Worm (Caenorhabditis elegans) whole organism, young adult: ENCODE results near the gene rpi-2.
A peak's percentile ranks its signal among the peaks of the same experiment; 100 is the strongest.

ENCODE experiments used
- B0019.2 ChIP-seq: fragments of 200-800 bp; sonication (Bioruptor generic); conservative IDR thresholded peaks from 2 replicates; pipeline ENCODE4 v1.3.6; 2022; ENCODE audit warnings: missing genetic modification reagents, missing genetic modification characterization, missing compliant biosample characterization
- B0035.1 ChIP-seq: sonication (generic microtip); optimal IDR thresholded peaks from 2 replicates; lab custom pipeline; 2016; ENCODE audit warnings: missing genetic modification characterization, mild to moderate bottlenecking, missing compliant biosample characterization, missing genotype, missing genetic modification reagents
- B0336.3 ChIP-seq: fragments of 200-800 bp; sonication (Bioruptor generic); IDR thresholded peaks from 2 replicates; pipeline ENCODE4 v1.3.6; 2022; ENCODE audit warnings: missing genetic modification characterization, missing compliant biosample characterization
- C06A6.2 ChIP-seq: fragments of 200-800 bp; sonication (Bioruptor generic); conservative IDR thresholded peaks from 2 replicates; pipeline ENCODE4 v1.3.6; 2022; ENCODE audit warnings: missing genetic modification characterization, missing compliant biosample characterization
- F10E7.11 ChIP-seq: sonication (generic microtip); optimal IDR thresholded peaks from 2 replicates; lab custom pipeline; 2017; ENCODE audit warnings: mild to moderate bottlenecking, missing genetic modification characterization, moderate library complexity, missing compliant biosample characterization
- F23B12.7 ChIP-seq: sonication (generic microtip); optimal IDR thresholded peaks from 2 replicates; lab custom pipeline; 2017; ENCODE audit warnings: missing genetic modification characterization, mild to moderate bottlenecking, missing compliant biosample characterization, antibody characterized with exemption, moderate library complexity; ENCODE audit not compliant: insufficient read depth
- F39B2.1 ChIP-seq: fragments of 200-800 bp; sonication (Bioruptor generic); IDR thresholded peaks from 2 replicates; pipeline ENCODE4 v1.3.6; 2022; ENCODE audit warnings: missing genetic modification reagents, missing genetic modification characterization, missing compliant biosample characterization
- F55B11.4 ChIP-seq: sonication (generic microtip); optimal IDR thresholded peaks from 2 replicates; lab custom pipeline; 2016; ENCODE audit warnings: missing compliant biosample characterization, missing genetic modification characterization, borderline replicate concordance; ENCODE audit not compliant: insufficient read depth
- F57A8.1 ChIP-seq: fragments of 200-800 bp; sonication (Bioruptor generic); optimal IDR thresholded peaks from 2 replicates; lab custom pipeline; 2018; ENCODE audit warnings: mild to moderate bottlenecking, missing genetic modification characterization, moderate library complexity, missing compliant biosample characterization
- F57C9.4 ChIP-seq: sonication (generic microtip); optimal IDR thresholded peaks from 2 replicates; lab custom pipeline; 2017; ENCODE audit warnings: mild to moderate bottlenecking, missing genetic modification characterization, missing compliant biosample characterization
- K12H6.12 ChIP-seq: fragments of 200-800 bp; sonication (Bioruptor generic); optimal IDR thresholded peaks from 2 replicates; lab custom pipeline; 2018; ENCODE audit warnings: mild to moderate bottlenecking, missing genetic modification characterization, missing compliant biosample characterization
- T07F8.4 ChIP-seq: sonication (generic microtip); optimal IDR thresholded peaks from 2 replicates; lab custom pipeline; 2016; ENCODE audit warnings: mild to moderate bottlenecking, missing genetic modification characterization, moderate library complexity, missing compliant biosample characterization
- Y53G8AR.9 ChIP-seq: fragments of 200-800 bp; sonication (Bioruptor generic); conservative IDR thresholded peaks from 2 replicates; pipeline ENCODE4 v1.3.6; 2022; ENCODE audit warnings: missing genetic modification reagents, missing genetic modification characterization, missing compliant biosample characterization
- Y56A3A.18 ChIP-seq: fragments of 200-800 bp; sonication (Bioruptor generic); IDR thresholded peaks from 2 replicates; pipeline ENCODE4 v1.3.6; 2022; ENCODE audit warnings: missing genetic modification reagents, missing genetic modification characterization, missing compliant biosample characterization
- Y67H2A.10 ChIP-seq: fragments of 200-800 bp; sonication (Bioruptor generic); conservative IDR thresholded peaks from 2 replicates; pipeline ENCODE4 v1.3.6; 2022; ENCODE audit warnings: missing genetic modification reagents, missing genetic modification characterization, missing compliant biosample characterization
- akir-1 ChIP-seq: fragments of 200-800 bp; sonication (Bioruptor generic); optimal IDR thresholded peaks from 2 replicates; lab custom pipeline; 2018; ENCODE audit warnings: mild to moderate bottlenecking, missing genetic modification characterization, moderate library complexity, missing compliant biosample characterization
- ama-1 ChIP-seq, 3 experiments: fragments of 150-350 bp in 1 of 3; sonication (generic microtip) in 2 of 3; optimal IDR thresholded peaks; 2 replicates each; lab custom pipeline; 2014 to 2018; ENCODE audit warnings: missing biosample characterization in 2 of 3, missing genetic modification characterization in 2 of 3, missing genetic modification reagents in 2 of 3
- aptf-3 ChIP-seq: fragments of 200-800 bp; sonication (Bioruptor generic); IDR thresholded peaks from 2 replicates; pipeline ENCODE4 v1.3.6; 2022; ENCODE audit warnings: missing genetic modification characterization, missing compliant biosample characterization
- atf-7 ChIP-seq: sonication (generic microtip); optimal IDR thresholded peaks from 2 replicates; lab custom pipeline; 2017; ENCODE audit warnings: mild to moderate bottlenecking, missing genetic modification characterization, missing compliant biosample characterization
- cebp-2 ChIP-seq: fragments of 200-800 bp; sonication (Bioruptor generic); IDR thresholded peaks from 2 replicates; pipeline ENCODE4 v1.3.6; 2022; ENCODE audit warnings: missing genetic modification characterization, missing compliant biosample characterization
- ceh-79 ChIP-seq: sonication (generic microtip); optimal IDR thresholded peaks from 2 replicates; lab custom pipeline; 2017; ENCODE audit warnings: mild to moderate bottlenecking, missing genetic modification characterization, missing compliant biosample characterization
- dox-1 ChIP-seq: fragments of 200-800 bp; sonication (Bioruptor generic); IDR thresholded peaks from 2 replicates; pipeline ENCODE4 v1.3.6; 2022; ENCODE audit warnings: missing genetic modification reagents, missing genetic modification characterization, missing compliant biosample characterization
- dpff-1 ChIP-seq: sonication (generic microtip); optimal IDR thresholded peaks from 2 replicates; lab custom pipeline; 2017; ENCODE audit warnings: mild to moderate bottlenecking, missing genetic modification characterization, missing compliant biosample characterization
- dpl-1 ChIP-seq: fragments of 150-350 bp; optimal IDR thresholded peaks from 2 replicates; lab custom pipeline; 2014; ENCODE audit warnings: missing biosample characterization, missing genetic modification reagents, missing genetic modification characterization
- egl-44 ChIP-seq: fragments of 200-800 bp; sonication (Bioruptor generic); IDR thresholded peaks from 2 replicates; pipeline ENCODE4 v1.3.6; 2022; ENCODE audit warnings: missing genetic modification reagents, missing genetic modification characterization, missing compliant biosample characterization
- egrh-3 ChIP-seq: fragments of 200-800 bp; sonication (Bioruptor generic); IDR thresholded peaks from 2 replicates; pipeline ENCODE4 v1.3.6; 2022; ENCODE audit warnings: missing genetic modification reagents, missing genetic modification characterization, missing compliant biosample characterization
- gei-17 ChIP-seq: fragments of 200-800 bp; sonication (Bioruptor generic); optimal IDR thresholded peaks from 2 replicates; lab custom pipeline; 2018; ENCODE audit warnings: mild to moderate bottlenecking, missing genetic modification characterization, missing compliant biosample characterization
- him-1 ChIP-seq: sonication (generic microtip); optimal IDR thresholded peaks from 2 replicates; lab custom pipeline; 2016; ENCODE audit warnings: missing genotype, missing genetic modification reagents, missing genetic modification characterization, missing compliant biosample characterization
- hlh-12 ChIP-seq: sonication (generic microtip); optimal IDR thresholded peaks from 2 replicates; lab custom pipeline; 2016; ENCODE audit warnings: missing genetic modification characterization, missing compliant biosample characterization
- lag-1 ChIP-seq: fragments of 200-800 bp; sonication (Bioruptor generic); IDR thresholded peaks from 2 replicates; pipeline ENCODE4 v1.3.6; 2022; ENCODE audit warnings: missing genetic modification reagents, missing genetic modification characterization, missing compliant biosample characterization
- let-607 ChIP-seq, 2 experiments: fragments of 200-800 bp in 1 of 2; sonication (Bioruptor generic) in 1 of 2; sonication (generic microtip) in 1 of 2; optimal IDR thresholded peaks; 2 replicates each; lab custom pipeline; 2016 to 2018; ENCODE audit warnings: mild to moderate bottlenecking in 2 of 2, missing compliant biosample characterization in 2 of 2, missing genetic modification characterization in 2 of 2, moderate library complexity in 2 of 2, missing genotype in 1 of 2
- lin-35 ChIP-seq, 3 experiments: fragments of 150-350 bp in 2 of 3; sonication (generic microtip) in 1 of 3; optimal IDR thresholded peaks; 2 replicates each; lab custom pipeline; 2014 to 2018; ENCODE audit warnings: missing biosample characterization in 3 of 3, missing genetic modification characterization in 3 of 3, missing genetic modification reagents in 3 of 3
- lsl-1 ChIP-seq: fragments of 200-800 bp; sonication (Bioruptor generic); optimal IDR thresholded peaks from 2 replicates; lab custom pipeline; 2018; ENCODE audit warnings: mild to moderate bottlenecking, missing genetic modification characterization, moderate library complexity, missing compliant biosample characterization
- lsy-27 ChIP-seq: sonication (generic microtip); optimal IDR thresholded peaks from 2 replicates; lab custom pipeline; 2017; ENCODE audit warnings: missing genetic modification characterization, mild to moderate bottlenecking, missing compliant biosample characterization, antibody characterized with exemption, missing genotype, borderline replicate concordance; ENCODE audit not compliant: insufficient read depth
- madf-10 ChIP-seq: sonication (generic microtip); optimal IDR thresholded peaks from 2 replicates; lab custom pipeline; 2016; ENCODE audit warnings: mild to moderate bottlenecking, missing genetic modification characterization, missing compliant biosample characterization
- madf-3 ChIP-seq: fragments of 200-800 bp; sonication (Bioruptor generic); IDR thresholded peaks from 2 replicates; pipeline ENCODE4 v1.3.6; 2022; ENCODE audit warnings: missing genetic modification reagents, missing genetic modification characterization, missing compliant biosample characterization
- madf-8 ChIP-seq: fragments of 200-800 bp; sonication (Bioruptor generic); conservative IDR thresholded peaks from 2 replicates; pipeline ENCODE4 v1.3.6; 2022; ENCODE audit warnings: missing genetic modification reagents, missing genetic modification characterization, missing compliant biosample characterization
- nhr-179 ChIP-seq: sonication (generic microtip); optimal IDR thresholded peaks from 2 replicates; lab custom pipeline; 2016; ENCODE audit warnings: mild to moderate bottlenecking, missing genetic modification characterization, missing compliant biosample characterization
- nhr-80 ChIP-seq: sonication (generic microtip); optimal IDR thresholded peaks from 2 replicates; lab custom pipeline; 2016; ENCODE audit warnings: missing genetic modification characterization, missing compliant biosample characterization
- sdz-38 ChIP-seq: sonication (generic microtip); optimal IDR thresholded peaks from 2 replicates; lab custom pipeline; 2016; ENCODE audit warnings: missing genotype, missing genetic modification characterization, missing compliant biosample characterization
- snpc-1.3 ChIP-seq: sonication (generic microtip); optimal IDR thresholded peaks from 2 replicates; lab custom pipeline; 2017; ENCODE audit warnings: missing genetic modification characterization, mild to moderate bottlenecking, missing compliant biosample characterization, antibody characterized with exemption, moderate library complexity, missing genotype, missing genetic modification reagents; ENCODE audit not compliant: insufficient read depth
- snpc-3.4 ChIP-seq: sonication (generic microtip); optimal IDR thresholded peaks from 2 replicates; lab custom pipeline; 2017; ENCODE audit warnings: missing genetic modification characterization, mild to moderate bottlenecking, missing compliant biosample characterization, antibody characterized with exemption, moderate library complexity, missing genotype, missing genetic modification reagents
- snpc-4 ChIP-seq, 5 experiments: fragments of 150-350 bp in 1 of 5; sonication (generic microtip) in 4 of 5; optimal IDR thresholded peaks; 2 replicates each; lab custom pipeline; 2014 to 2018; ENCODE audit warnings: missing genetic modification characterization in 5 of 5, missing biosample characterization in 3 of 5, antibody characterized with exemption in 2 of 5, mild to moderate bottlenecking in 2 of 5, missing compliant biosample characterization in 2 of 5, missing genotype in 2 of 5, moderate library complexity in 2 of 5, missing genetic modification reagents in 1 of 5
- somi-1 ChIP-seq: fragments of 200-800 bp; sonication (Bioruptor generic); optimal IDR thresholded peaks from 2 replicates; lab custom pipeline; 2018; ENCODE audit warnings: mild to moderate bottlenecking, missing genetic modification characterization, missing compliant biosample characterization
- sptf-2 ChIP-seq: fragments of 200-800 bp; sonication (Bioruptor generic); optimal IDR thresholded peaks from 2 replicates; lab custom pipeline; 2018; ENCODE audit warnings: mild to moderate bottlenecking, missing genetic modification characterization, missing compliant biosample characterization
- tbp1 ChIP-seq: fragments of 200-800 bp; sonication (Bioruptor generic); optimal IDR thresholded peaks from 2 replicates; lab custom pipeline; 2018; ENCODE audit warnings: mild to moderate bottlenecking, missing genetic modification characterization, missing compliant biosample characterization
- zfh-2 ChIP-seq: fragments of 200-800 bp; sonication (Bioruptor generic); conservative IDR thresholded peaks from 2 replicates; pipeline ENCODE4 v1.3.6; 2022; ENCODE audit warnings: missing genetic modification reagents, missing genetic modification characterization, missing compliant biosample characterization

rpi-2 gene

DNA sequence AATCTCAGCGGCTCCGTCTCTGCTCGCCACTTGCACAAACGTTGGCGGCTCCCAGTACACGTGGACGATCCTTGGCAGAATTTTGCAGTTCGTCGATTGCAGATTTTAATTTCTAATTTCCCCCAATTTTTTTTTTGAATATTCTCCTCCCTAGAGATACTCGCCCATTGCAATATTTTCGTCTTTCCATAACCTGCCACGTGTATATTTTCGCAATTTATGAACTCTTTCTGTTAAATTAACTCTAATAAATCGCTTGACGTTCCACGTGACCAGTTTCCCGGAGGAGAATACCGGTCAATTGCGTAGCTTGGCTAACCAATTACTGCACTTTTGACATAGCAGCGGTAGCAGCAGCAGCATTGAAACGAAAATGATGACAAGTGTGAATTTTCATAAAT lies 2.6 kb upstream of the rpi-2 start (continued):
- TF ChIP-seq snpc-1.3: no peak
- TF ChIP-seq F55B11.4: no peak
- TF ChIP-seq lin-35 (GFP tag; optimal IDR thresholded peaks at IDR 0.05; lab: Kevin White, UChicago): no peak
- TF ChIP-seq atf-7: no peak
- peak; percentile 50 for TF ChIP-seq tbp1 (GFP tag; lab: Kevin White, UChicago)
- no peak for TF ChIP-seq F57A8.1
- no peak for TF ChIP-seq akir-1 (GFP tag; lab: Kevin White, UChicago)
- TF ChIP-seq T07F8.4 (tag; lab: Kevin White, UChicago): no peak
- no peak for TF ChIP-seq B0019.2 (GFP tag; lab: Robert Waterston, UW)
- 0 out of 2 replicates have a peak, but pooled peaks have one; percentile 39 for TF ChIP-seq lag-1
- no peak for TF ChIP-seq Y56A3A.18 (GFP tag; lab: Robert Waterston, UW)
- no peak for TF ChIP-seq cebp-2 (GFP tag; lab: Robert Waterston, UW)
- TF ChIP-seq zfh-2 (GFP tag; lab: Robert Waterston, UW): no peak
- TF ChIP-seq K12H6.12 (tag; lab: Kevin White, UChicago): no peak
- TF ChIP-seq F23B12.7 (tag; lab: Kevin White, UChicago): no peak
- TF ChIP-seq F39B2.1: no peak
- no peak for TF ChIP-seq gei-17 (GFP tag; lab: Kevin White, UChicago)
- 0 out of 2 replicates have a peak, but pooled peaks have one; percentile 16 for TF ChIP-seq aptf-3 (GFP tag; lab: Robert Waterston, UW)
- TF ChIP-seq snpc-3.4 (tag; lab: Kevin White, UChicago): peak; percentile 15
- TF ChIP-seq dpff-1 (tag; lab: Kevin White, UChicago): no peak
- no peak for TF ChIP-seq ama-1 (optimal IDR thresholded peaks at IDR 0.05; lab: Kevin White, UChicago)
- TF ChIP-seq ama-1 (GFP tag; optimal IDR thresholded peaks at IDR 0.05; lab: Kevin White, UChicago): no peak
- no peak for TF ChIP-seq sptf-2
- TF ChIP-seq hlh-12: no peak
- TF ChIP-seq lsy-27 (tag; lab: Kevin White, UChicago): no peak
- no peak for TF ChIP-seq dox-1 (GFP tag; lab: Robert Waterston, UW)
- 0 out of 2 replicates have a peak, but pooled peaks have one; percentile 5 for TF ChIP-seq madf-3
- TF ChIP-seq let-607 (tag; optimal IDR thresholded peaks at IDR 0.05; lab: Kevin White, UChicago): no peak
- peak; percentile 15 for TF ChIP-seq F10E7.11 (tag; lab: Kevin White, UChicago)
- TF ChIP-seq dpl-1: no peak
- peak; percentile 16 for TF ChIP-seq snpc-4 (GFP tag; optimal IDR thresholded peaks at IDR 0.05; lab: Kevin White, UChicago)
- TF ChIP-seq snpc-4 (tag; optimal IDR thresholded peaks at IDR 0.05; lab: Kevin White, UChicago): no peak
- no peak for TF ChIP-seq nhr-179
- no peak for TF ChIP-seq C06A6.2 (GFP tag; lab: Robert Waterston, UW)
- 0 out of 2 replicates have a peak, but pooled peaks have one; percentile 9 for TF ChIP-seq egl-44 (GFP tag; lab: Robert Waterston, UW)
- TF ChIP-seq ceh-79 (tag; lab: Kevin White, UChicago): no peak
- no peak for TF ChIP-seq egrh-3 (GFP tag; lab: Robert Waterston, UW)
- no peak for TF ChIP-seq Y67H2A.10
- 0 out of 2 replicates have a peak, but pooled peaks have one; percentile 65 for TF ChIP-seq Y53G8AR.9 (GFP tag; lab: Robert Waterston, UW)
- TF ChIP-seq madf-10 (tag; lab: Kevin White, UChicago): no peak
- peak; percentile 87 for TF ChIP-seq B0336.3 (GFP tag; lab: Robert Waterston, UW)
- no peak for TF ChIP-seq somi-1 (GFP tag; lab: Kevin White, UChicago)
- no peak for TF ChIP-seq nhr-80
- no peak for TF ChIP-seq lsl-1 (GFP tag; lab: Kevin White, UChicago)
- no peak for TF ChIP-seq him-1 (tag; lab: Kevin White, UChicago)
- TF ChIP-seq sdz-38 (tag; lab: Kevin White, UChicago): no peak
- TF ChIP-seq F57C9.4: no peak
- TF ChIP-seq madf-8: no peak
- no peak for TF ChIP-seq B0035.1 (tag; lab: Kevin White, UChicago)
